Fruit fly (Drosophila melanogaster) whole organism, embryonic: ENCODE measurements around the gene Gyf.

Experiments
- Antp ChIP-seq: fragments of 200-800 bp; sonication (Bioruptor generic); optimal IDR thresholded peaks from 3 replicates; lab custom pipeline; 2016; ENCODE audit warnings: missing biosample characterization, missing genetic modification characterization
- CG1647 ChIP-seq: fragments of 200-800 bp; sonication (Bioruptor generic); optimal IDR thresholded peaks from 3 replicates; lab custom pipeline; 2016; ENCODE audit warnings: missing biosample characterization, missing genetic modification characterization
- CG30431 ChIP-seq: fragments of 200-800 bp; sonication (Bioruptor generic); optimal IDR thresholded peaks from 2 replicates; lab custom pipeline; 2017; ENCODE audit warnings: missing biosample characterization, missing genetic modification characterization
- CG6854 ChIP-seq: fragments of 200-800 bp; sonication (Bioruptor generic); optimal IDR thresholded peaks from 3 replicates; lab custom pipeline; 2017; ENCODE audit warnings: missing biosample characterization, mild to moderate bottlenecking, missing genetic modification characterization
- Doc2 ChIP-seq: fragments of 200-800 bp; sonication (Bioruptor generic); IDR thresholded peaks from 2 replicates; pipeline ENCODE4 v1.3.6; 2022; ENCODE audit warnings: missing biosample characterization, missing genetic modification characterization
- Nf-YC ChIP-seq: fragments of 200-800 bp; optimal IDR thresholded peaks from 3 replicates; lab custom pipeline; 2019; ENCODE audit warnings: missing biosample characterization, mild to moderate bottlenecking, missing genetic modification characterization, moderate library complexity
- aop ChIP-seq: fragments of 200-800 bp; sonication (Bioruptor generic); IDR thresholded peaks from 2 replicates; pipeline ENCODE4 v1.3.6; 2022; ENCODE audit warnings: missing biosample characterization, missing genetic modification characterization
- chm ChIP-seq: fragments of 200-800 bp; sonication (Bioruptor generic); IDR thresholded peaks from 2 replicates; pipeline ENCODE4 v1.3.6; 2022; ENCODE audit warnings: missing biosample characterization, missing genetic modification characterization
- emc ChIP-seq: fragments of 200-800 bp; sonication (Bioruptor generic); optimal IDR thresholded peaks from 2 replicates; lab custom pipeline; 2016; ENCODE audit warnings: missing biosample characterization, missing genetic modification characterization
- lov ChIP-seq, 2 experiments: fragments of 200-800 bp in 1 of 2; fragments of >200 bp in 1 of 2; sonication (Bioruptor generic) in 1 of 2; IDR thresholded peaks in 1 of 2; optimal IDR thresholded peaks in 1 of 2; 2 replicates in 1 of 2; 3 replicates in 1 of 2; pipeline versions ENCODE4 v1.3.6 to Lab custom; 2017 to 2022; ENCODE audit warnings: missing biosample characterization in 1 of 2, missing genetic modification characterization in 1 of 2
- pho ChIP-seq: fragments of 200-800 bp; sonication (Bioruptor generic); optimal IDR thresholded peaks from 2 replicates; lab custom pipeline; 2016; ENCODE audit warnings: missing biosample characterization, missing genetic modification characterization
- usp ChIP-seq: fragments of >200 bp; optimal IDR thresholded peaks from 2 replicates; lab custom pipeline; 2017; ENCODE audit warnings: missing biosample characterization, missing genetic modification characterization

dm6 chr4:832985-833384 lies 33.8 kb downstream of the Gyf start:
- no peak for TF ChIP-seq Doc2 (GFP tag; lab: Robert Waterston, UW)
- TF ChIP-seq chm (GFP tag; lab: Robert Waterston, UW): no peak
- no peak for TF ChIP-seq pho
- no peak for TF ChIP-seq Nf-YC (tag; lab: Kevin White, UChicago)
- no peak for TF ChIP-seq usp (GFP tag; lab: Kevin White, UChicago)
- TF ChIP-seq CG1647 (GFP tag; lab: Kevin White, UChicago): no peak
- TF ChIP-seq CG30431: no peak
- no peak for TF ChIP-seq CG6854 (GFP tag; lab: Kevin White, UChicago)
- TF ChIP-seq aop (GFP tag; lab: Robert Waterston, UW): no peak
- TF ChIP-seq lov (optimal IDR thresholded peaks at IDR 0.05; lab: Kevin White, UChicago): no peak
- no peak for TF ChIP-seq lov (GFP tag; IDR thresholded peaks at IDR 0.05; lab: Robert Waterston, UW)
- TF ChIP-seq Antp: no peak
- TF ChIP-seq emc (GFP tag; lab: Kevin White, UChicago): no peak
